Worm (Caenorhabditis elegans) whole organism, L4 larva: ENCODE results near the gene Y39G8B.7.

Source experiments
- F10B5.3 ChIP-seq: sonication (generic microtip); optimal IDR thresholded peaks from 2 replicates; lab custom pipeline; 2016; ENCODE audit warnings: mild to moderate bottlenecking, missing genetic modification characterization, missing compliant biosample characterization
- ZK546.5 ChIP-seq, 2 experiments: sonication (generic microtip); optimal IDR thresholded peaks; 2 replicates each; lab custom pipeline; 2017; ENCODE audit warnings: missing biosample characterization in 2 of 2, missing genetic modification characterization in 2 of 2
- lin-38 ChIP-seq: fragments of 200-800 bp; sonication (Bioruptor generic); IDR thresholded peaks from 2 replicates; pipeline ENCODE4 v1.3.6; 2022; ENCODE audit warnings: missing genetic modification reagents, missing genetic modification characterization, missing compliant biosample characterization
- lin-39 ChIP-seq: fragments of 150-350 bp; optimal IDR thresholded peaks from 2 replicates; lab custom pipeline; 2014; ENCODE audit warnings: missing biosample characterization, missing genetic modification reagents, missing genetic modification characterization
- mxl-3 ChIP-seq: fragments of 200-800 bp; sonication (Bioruptor generic); optimal IDR thresholded peaks from 2 replicates; lab custom pipeline; 2018; ENCODE audit warnings: mild to moderate bottlenecking, missing genetic modification characterization, missing compliant biosample characterization
- nhr-41 ChIP-seq: fragments of 200-800 bp; sonication (Bioruptor generic); IDR thresholded peaks from 2 replicates; pipeline ENCODE4 v1.3.6; 2022; ENCODE audit warnings: missing genetic modification reagents, missing genetic modification characterization, missing compliant biosample characterization
- set-16 ChIP-seq: fragments of 200-800 bp; sonication (Bioruptor generic); IDR thresholded peaks from 2 replicates; pipeline ENCODE4 v1.3.6; 2022; ENCODE audit warnings: missing genetic modification reagents, missing genetic modification characterization, missing compliant biosample characterization
- spr-3 ChIP-seq: fragments of 200-800 bp; sonication (Bioruptor generic); optimal IDR thresholded peaks from 2 replicates; lab custom pipeline; 2018; ENCODE audit warnings: mild to moderate bottlenecking, missing genetic modification characterization, missing compliant biosample characterization

DNA sequence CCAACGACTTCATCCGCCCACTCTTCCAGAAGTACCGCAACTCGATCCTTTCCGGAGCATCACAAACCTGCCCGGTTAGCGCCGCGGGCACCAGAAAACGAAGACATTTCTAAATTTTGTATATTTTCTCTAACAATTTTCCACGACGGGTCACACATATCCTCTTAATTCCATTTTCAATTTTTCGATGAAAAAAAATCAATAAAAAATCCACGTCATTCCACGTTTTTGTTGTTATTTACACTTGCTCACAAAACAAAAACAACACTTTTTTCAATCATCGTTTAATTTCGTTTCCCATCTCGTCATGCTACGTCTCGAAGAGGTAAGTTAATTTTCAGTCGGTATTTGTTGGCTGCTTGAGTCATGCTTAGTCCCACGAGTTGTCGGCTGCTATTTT lies 13.5 kb upstream of the Y39G8B.7 start, which contains the start of gene F01D5.7:
- TF ChIP-seq ZK546.5 (tag; optimal IDR thresholded peaks at IDR 0.05; lab: Kevin White, UChicago) (no peak), lin-39 (tag; lab: Kevin White, UChicago) (no peak), mxl-3 (GFP tag; lab: Kevin White, UChicago) (no peak), F10B5.3 (tag; lab: Kevin White, UChicago) (no peak), set-16 (no peak), lin-38 (GFP tag; lab: Robert Waterston, UW) (no peak), spr-3 (GFP tag; lab: Kevin White, UChicago) (no peak), nhr-41 (GFP tag; lab: Robert Waterston, UW) (no peak)
